Worm (Caenorhabditis elegans): ENCODE data around the gene irld-47.

The irld-47 gene

ce11 chrII:7829616-7830015 lies 7.3 kb upstream of the irld-47 start:
- TF ChIP-seq nhr-76 (tag; optimal IDR thresholded peaks at IDR 0.05) (no peak), unc-62 (GFP tag; optimal IDR thresholded peaks at IDR 0.05 in 1 of 2) (peak in 1 of 2 experiments; percentile 92), unc-62 (tag; optimal IDR thresholded peaks at IDR 0.05) (no peak)

ce11 chrII:7827883-7828282 lies 5.5 kb upstream of the irld-47 start:
- TF ChIP-seq ceh-32 (tag; optimal IDR thresholded peaks at IDR 0.05; ENCODE audit: poor library complexity) (no peak), mdt-29 (GFP tag; IDR thresholded peaks at IDR 0.05) (no peak), nhr-11 (tag; optimal IDR thresholded peaks at IDR 0.05) (no peak), unc-62 (GFP tag; optimal IDR thresholded peaks at IDR 0.05 in 1 of 2) (peak in 1 of 2 experiments; percentile 89), unc-62 (tag; optimal IDR thresholded peaks at IDR 0.05) (no peak), tag-97 (GFP tag; IDR thresholded peaks at IDR 0.05) (no peak), lin-1 (GFP tag; IDR thresholded peaks at IDR 0.05) (no peak), daf-16 (GFP tag; optimal IDR thresholded peaks at IDR 0.05) (no peak), daf-16 (tag; optimal IDR thresholded peaks at IDR 0.05) (no peak), aha-1 (tag) (peak; percentile 66), dmd-6 (GFP tag; IDR thresholded peaks at IDR 0.05) (no peak), F44E2.7 (GFP tag; IDR thresholded peaks at IDR 0.05) (no peak), D1046.2 (GFP tag; IDR thresholded peaks at IDR 0.05) (no peak), ZK546.5 (tag; optimal IDR thresholded peaks at IDR 0.05) (no peak)

ce11 chrII:7825107-7825506 lies 2.8 kb upstream of the irld-47 start, which contains the start of gene srw-62:
TSS of gene srw-62 (plus strand) at chrII:7825407.
- TF ChIP-seq nhr-76 (tag; optimal IDR thresholded peaks at IDR 0.05) (no peak), aha-1 (tag) (peak; percentile 4)

- peak in 1 of 2 experiments; percentile 75 for TF ChIP-seq unc-62 (GFP tag; optimal IDR thresholded peaks at IDR 0.05 in 1 of 2)
- TF ChIP-seq unc-62 (tag; optimal IDR thresholded peaks at IDR 0.05): no peak
- no peak for TF ChIP-seq ztf-7 (tag; optimal IDR thresholded peaks at IDR 0.05)
Observed at ce11 chrII:7819359-7819758, 3.0 kb downstream of the irld-47 start.

ce11 chrII:7817580-7817979 lies 4.8 kb downstream of the irld-47 start:
- no peak for TF ChIP-seq nhr-25 (tag; optimal IDR thresholded peaks at IDR 0.05; ENCODE audit: borderline replicate concordance, insufficient read depth)
- TF ChIP-seq F26F4.8 (GFP tag; conservative IDR thresholded peaks at IDR 0.05): no peak
- TF ChIP-seq duxl-1 (tag; optimal IDR thresholded peaks at IDR 0.05; ENCODE audit: poor library complexity): no peak
- no peak for TF ChIP-seq hmg-1.1 (GFP tag; IDR thresholded peaks at IDR 0.05)
- no peak for TF ChIP-seq mxl-2 (GFP tag; conservative IDR thresholded peaks at IDR 0.05)
- no peak for TF ChIP-seq hlh-11 (tag; optimal IDR thresholded peaks at IDR 0.05)
- TF ChIP-seq nhr-11 (tag; optimal IDR thresholded peaks at IDR 0.05): no peak
- no peak for TF ChIP-seq mes-2 (tag; optimal IDR thresholded peaks at IDR 0.05; ENCODE audit: poor library complexity, severe bottlenecking)
- TF ChIP-seq daf-12 (tag; optimal IDR thresholded peaks at IDR 0.05): no peak
- TF ChIP-seq zip-2 (tag; optimal IDR thresholded peaks at IDR 0.05): no peak
- TF ChIP-seq ctbp-1 (GFP tag; IDR thresholded peaks at IDR 0.05): no peak
- TF ChIP-seq fkh-10 (GFP tag; optimal IDR thresholded peaks at IDR 0.05): no peak
- TF ChIP-seq mep-1 (tag; optimal IDR thresholded peaks at IDR 0.05): no peak
- TF ChIP-seq arid-1 (GFP tag; conservative IDR thresholded peaks at IDR 0.05): no peak
- TF ChIP-seq daf-19 (GFP tag; conservative IDR thresholded peaks at IDR 0.05): no peak
- no peak for TF ChIP-seq zip-11 (GFP tag; IDR thresholded peaks at IDR 0.05)
- TF ChIP-seq ZK546.5 (tag; optimal IDR thresholded peaks at IDR 0.05): no peak
- TF ChIP-seq hlh-30 (tag; optimal IDR thresholded peaks at IDR 0.05; ENCODE audit: insufficient read depth): no peak
